Worm (Caenorhabditis elegans) whole organism, L3 larva: ENCODE measurements around the gene vha-8.

Experiments used
- daf-12 ChIP-seq: fragments of 150-350 bp; optimal IDR thresholded peaks from 2 replicates; lab custom pipeline; 2014; ENCODE audit warnings: missing biosample characterization, missing genetic modification reagents, missing genetic modification characterization
- elt-1 ChIP-seq: fragments of 150-350 bp; optimal IDR thresholded peaks from 2 replicates; lab custom pipeline; 2014; ENCODE audit warnings: missing biosample characterization, missing genetic modification characterization
- mdl-1 ChIP-seq: fragments of 150-350 bp; optimal IDR thresholded peaks from 2 replicates; lab custom pipeline; 2014; ENCODE audit warnings: missing biosample characterization, missing genetic modification characterization
- pqm-1 ChIP-seq: fragments of 150-350 bp; optimal IDR thresholded peaks from 2 replicates; lab custom pipeline; 2017; ENCODE audit warnings: missing biosample characterization, missing genetic modification characterization, inconsistent platforms
- snpc-4 ChIP-seq: fragments of 150-350 bp; optimal IDR thresholded peaks from 2 replicates; lab custom pipeline; 2014; ENCODE audit warnings: missing biosample characterization, missing genetic modification characterization

ce11 chrIV:6802132-6802531, 11.3 kb downstream of the vha-8 start, which contains the start of the genes cest-4 and C17H12.11:
- no peak for TF ChIP-seq mdl-1 (tag; lab: Kevin White, UChicago)
- TF ChIP-seq elt-1 (tag; lab: Kevin White, UChicago), result no peak
- TF ChIP-seq snpc-4 (tag; lab: Kevin White, UChicago), result no peak
- peak; percentile 91 for TF ChIP-seq pqm-1
- no peak for TF ChIP-seq daf-12 (tag; lab: Kevin White, UChicago)
